Fruit fly (Drosophila melanogaster) whole organism, embryonic: ENCODE measurements around the gene capu.
A peak's percentile ranks its signal among the peaks of the same experiment; 100 is the strongest.

ENCODE experiments used
- B-H2 ChIP-seq: fragments of 200-800 bp; sonication (Bioruptor generic); optimal IDR thresholded peaks from 2 replicates; lab custom pipeline; 2018; ENCODE audit warnings: missing biosample characterization, mild to moderate bottlenecking, missing genetic modification characterization
- BtbVII ChIP-seq: fragments of 200-800 bp; sonication (Bioruptor generic); optimal IDR thresholded peaks from 3 replicates; lab custom pipeline; 2017; ENCODE audit warnings: missing biosample characterization, mild to moderate bottlenecking, missing genetic modification characterization
- CG10366 ChIP-seq: fragments of 200-800 bp; sonication (Bioruptor generic); IDR thresholded peaks from 2 replicates; pipeline ENCODE4 v1.3.6; 2022; ENCODE audit warnings: missing biosample characterization, missing genetic modification characterization
- CG10654 ChIP-seq: fragments of 200-800 bp; sonication (Bioruptor generic); optimal IDR thresholded peaks from 2 replicates; lab custom pipeline; 2016; ENCODE audit warnings: missing biosample characterization, missing genetic modification characterization
- CG11247 ChIP-seq: fragments of 200-800 bp; sonication (Bioruptor generic); IDR thresholded peaks from 2 replicates; pipeline ENCODE4 v1.3.6; 2022; ENCODE audit warnings: missing biosample characterization, missing genetic modification characterization
- CG1233 ChIP-seq: fragments of 200-800 bp; sonication (Bioruptor generic); optimal IDR thresholded peaks from 4 replicates; lab custom pipeline; 2018; ENCODE audit warnings: missing biosample characterization, mild to moderate bottlenecking, missing genetic modification characterization
- CG12769 ChIP-seq: fragments of 200-800 bp; sonication (Bioruptor generic); optimal IDR thresholded peaks from 2 replicates; lab custom pipeline; 2019; ENCODE audit warnings: missing biosample characterization, mild to moderate bottlenecking, missing genetic modification characterization, moderate library complexity
- CG12942 ChIP-seq: fragments of 200-800 bp; sonication (Bioruptor generic); optimal IDR thresholded peaks from 3 replicates; lab custom pipeline; 2016; ENCODE audit warnings: missing biosample characterization, missing genetic modification characterization
- CG13424 ChIP-seq: fragments of 200-800 bp; sonication (Bioruptor generic); optimal IDR thresholded peaks from 2 replicates; lab custom pipeline; 2019; ENCODE audit warnings: missing biosample characterization, mild to moderate bottlenecking, missing genetic modification characterization, moderate library complexity
- CG32772 ChIP-seq: fragments of 200-800 bp; sonication (Bioruptor generic); IDR thresholded peaks from 2 replicates; pipeline ENCODE4 v1.3.6; 2022; ENCODE audit warnings: missing biosample characterization, missing genetic modification characterization
- CG33213 ChIP-seq: fragments of 200-800 bp; sonication (Bioruptor generic); optimal IDR thresholded peaks from 3 replicates; lab custom pipeline; 2016; ENCODE audit warnings: missing biosample characterization, missing genetic modification characterization
- CG33557 ChIP-seq: fragments of 200-800 bp; sonication (Bioruptor generic); optimal IDR thresholded peaks from 2 replicates; lab custom pipeline; 2019; ENCODE audit warnings: missing biosample characterization, mild to moderate bottlenecking, missing genetic modification characterization, moderate library complexity
- CG4360 ChIP-seq: fragments of 200-800 bp; sonication (Bioruptor generic); IDR thresholded peaks from 2 replicates; pipeline ENCODE4 v1.3.6; 2022; ENCODE audit warnings: missing biosample characterization, missing genetic modification characterization
- CG4404 ChIP-seq: fragments of 200-800 bp; sonication (Bioruptor generic); IDR thresholded peaks from 2 replicates; pipeline ENCODE4 v1.3.6; 2022; ENCODE audit warnings: missing biosample characterization, missing genetic modification characterization
- CG4707 ChIP-seq: fragments of 200-800 bp; sonication (Bioruptor generic); optimal IDR thresholded peaks from 2 replicates; lab custom pipeline; 2018; ENCODE audit warnings: missing biosample characterization, mild to moderate bottlenecking, missing genetic modification characterization, moderate library complexity
- CG5245 ChIP-seq: fragments of 200-800 bp; sonication (Bioruptor generic); optimal IDR thresholded peaks from 3 replicates; lab custom pipeline; 2016; ENCODE audit warnings: missing biosample characterization, missing genetic modification characterization
- CG6254 ChIP-seq: fragments of 200-800 bp; sonication (Bioruptor generic); optimal IDR thresholded peaks from 3 replicates; lab custom pipeline; 2017; ENCODE audit warnings: mild to moderate bottlenecking, missing biosample characterization, missing genetic modification reagents, missing genetic modification characterization
- CG6765 ChIP-seq: fragments of 200-800 bp; sonication (Bioruptor generic); optimal IDR thresholded peaks from 3 replicates; lab custom pipeline; 2017; ENCODE audit warnings: missing biosample characterization, mild to moderate bottlenecking, missing genetic modification characterization
- CG6813 ChIP-seq: fragments of 200-800 bp; sonication (Bioruptor generic); optimal IDR thresholded peaks from 2 replicates; lab custom pipeline; 2017; ENCODE audit warnings: missing biosample characterization, missing genetic modification characterization, mild to moderate bottlenecking, moderate library complexity, missing genetic modification reagents
- CG7745 ChIP-seq: fragments of 200-800 bp; sonication (Bioruptor generic); optimal IDR thresholded peaks from 2 replicates; lab custom pipeline; 2018; ENCODE audit warnings: missing biosample characterization, mild to moderate bottlenecking, missing genetic modification characterization, moderate library complexity
- CG7928 ChIP-seq: fragments of 200-800 bp; sonication (Bioruptor generic); optimal IDR thresholded peaks from 2 replicates; lab custom pipeline; 2017; ENCODE audit warnings: missing biosample characterization, mild to moderate bottlenecking, missing genetic modification characterization
- CG8359 ChIP-seq: fragments of 200-800 bp; sonication (Bioruptor generic); optimal IDR thresholded peaks from 2 replicates; lab custom pipeline; 2017; ENCODE audit warnings: missing biosample characterization, mild to moderate bottlenecking, missing genetic modification characterization, borderline replicate concordance
- CG9876 ChIP-seq: fragments of 200-800 bp; sonication (Bioruptor generic); optimal IDR thresholded peaks from 2 replicates; lab custom pipeline; 2016; ENCODE audit warnings: missing biosample characterization, missing genetic modification characterization
- CTCF ChIP-seq: fragments of 200-800 bp; sonication (Bioruptor generic); optimal IDR thresholded peaks from 2 replicates; lab custom pipeline; 2017; ENCODE audit warnings: missing biosample characterization, mild to moderate bottlenecking, missing genetic modification characterization, moderate library complexity
- CrebB ChIP-seq: fragments of 200-800 bp; sonication (Bioruptor generic); optimal IDR thresholded peaks from 3 replicates; lab custom pipeline; 2018; ENCODE audit warnings: missing biosample characterization, mild to moderate bottlenecking, missing genetic modification characterization
- D19B ChIP-seq: fragments of 200-800 bp; sonication (Bioruptor generic); optimal IDR thresholded peaks from 2 replicates; lab custom pipeline; 2017; ENCODE audit warnings: missing biosample characterization, mild to moderate bottlenecking, missing genetic modification characterization
- E2f2 ChIP-seq: fragments of 200-800 bp; sonication (Bioruptor generic); IDR thresholded peaks from 2 replicates; pipeline ENCODE4 v1.3.6; 2022; ENCODE audit warnings: missing biosample characterization, missing genetic modification characterization
- Hand ChIP-seq: fragments of 200-800 bp; sonication (Bioruptor generic); optimal IDR thresholded peaks from 2 replicates; lab custom pipeline; 2017; ENCODE audit warnings: mild to moderate bottlenecking, missing biosample characterization, missing genetic modification reagents, missing genetic modification characterization
- HmgD ChIP-seq: fragments of 200-800 bp; sonication (Bioruptor generic); optimal IDR thresholded peaks from 3 replicates; lab custom pipeline; 2016; ENCODE audit warnings: missing biosample characterization, missing genetic modification characterization
- Hsf ChIP-seq: fragments of 200-800 bp; sonication (Bioruptor generic); optimal IDR thresholded peaks from 3 replicates; lab custom pipeline; 2016; ENCODE audit warnings: missing biosample characterization, missing genetic modification characterization
- Mes4 ChIP-seq: fragments of 200-800 bp; sonication (Bioruptor generic); optimal IDR thresholded peaks from 2 replicates; lab custom pipeline; 2016; ENCODE audit warnings: missing biosample characterization, missing genetic modification characterization
- Myb ChIP-seq: fragments of 200-800 bp; sonication (Bioruptor generic); optimal IDR thresholded peaks from 2 replicates; lab custom pipeline; 2016; ENCODE audit warnings: missing biosample characterization, missing genetic modification characterization
- Neu2 ChIP-seq: fragments of 200-800 bp; sonication (Bioruptor generic); optimal IDR thresholded peaks from 3 replicates; lab custom pipeline; 2016; ENCODE audit warnings: missing biosample characterization, missing genetic modification characterization, borderline replicate concordance
- NfI ChIP-seq: fragments of 200-800 bp; sonication (Bioruptor generic); optimal IDR thresholded peaks from 3 replicates; lab custom pipeline; 2018; ENCODE audit warnings: missing biosample characterization, mild to moderate bottlenecking, missing genetic modification characterization, moderate library complexity
- Ptx1 ChIP-seq: fragments of 200-800 bp; sonication (Bioruptor generic); IDR thresholded peaks from 2 replicates; pipeline ENCODE4 v1.3.6; 2022; ENCODE audit warnings: missing biosample characterization, missing genetic modification characterization
- Xbp1 ChIP-seq: fragments of 200-800 bp; sonication (Bioruptor generic); optimal IDR thresholded peaks from 3 replicates; lab custom pipeline; 2016; ENCODE audit warnings: missing biosample characterization, mild to moderate bottlenecking, missing genetic modification characterization
- aop ChIP-seq: fragments of 200-800 bp; sonication (Bioruptor generic); IDR thresholded peaks from 2 replicates; pipeline ENCODE4 v1.3.6; 2022; ENCODE audit warnings: missing biosample characterization, missing genetic modification characterization
- bcd ChIP-seq: fragments of 200-800 bp; sonication (Bioruptor generic); optimal IDR thresholded peaks from 2 replicates; lab custom pipeline; 2017; ENCODE audit warnings: missing biosample characterization, mild to moderate bottlenecking, missing genetic modification characterization
- cato ChIP-seq: fragments of 200-800 bp; sonication (Bioruptor generic); optimal IDR thresholded peaks from 2 replicates; lab custom pipeline; 2016; ENCODE audit warnings: missing biosample characterization, missing genetic modification characterization, borderline replicate concordance
- crp ChIP-seq, 2 experiments: fragments of 200-800 bp; sonication (Bioruptor generic); optimal IDR thresholded peaks; 2 replicates in 1 of 2; 3 replicates in 1 of 2; lab custom pipeline; 2017; ENCODE audit warnings: missing biosample characterization in 2 of 2, missing genetic modification characterization in 2 of 2, mild to moderate bottlenecking in 1 of 2, moderate library complexity in 1 of 2
- dati ChIP-seq: fragments of 200-800 bp; sonication (Bioruptor generic); IDR thresholded peaks from 2 replicates; pipeline ENCODE4 v1.3.6; 2022; ENCODE audit warnings: missing biosample characterization, missing genetic modification characterization
- ems ChIP-seq: fragments of 200-800 bp; sonication (Bioruptor generic); optimal IDR thresholded peaks from 3 replicates; lab custom pipeline; 2016; ENCODE audit warnings: missing biosample characterization, missing genetic modification characterization
- ewg ChIP-seq: fragments of 200-800 bp; sonication (Bioruptor generic); optimal IDR thresholded peaks from 3 replicates; lab custom pipeline; 2017; ENCODE audit warnings: mild to moderate bottlenecking, missing biosample characterization, missing genetic modification reagents, missing genetic modification characterization
- gem ChIP-seq: fragments of 200-800 bp; sonication (Bioruptor generic); optimal IDR thresholded peaks from 2 replicates; lab custom pipeline; 2019; ENCODE audit warnings: missing biosample characterization, mild to moderate bottlenecking, missing genetic modification characterization, moderate library complexity
- klu ChIP-seq: fragments of 200-800 bp; sonication (Bioruptor generic); IDR thresholded peaks from 2 replicates; pipeline ENCODE4 v1.3.6; 2022; ENCODE audit warnings: missing biosample characterization, missing genetic modification characterization
- nerfin-2 ChIP-seq: fragments of 200-800 bp; sonication (Bioruptor generic); IDR thresholded peaks from 2 replicates; pipeline ENCODE4 v1.3.6; 2022; ENCODE audit warnings: missing biosample characterization, missing genetic modification characterization; ENCODE audit not compliant: partially characterized antibody
- otp ChIP-seq: fragments of 200-800 bp; sonication (Bioruptor generic); IDR thresholded peaks from 3 replicates; pipeline ENCODE4, ENCODE4 v1.3.6; 2022; ENCODE audit warnings: missing biosample characterization, missing genetic modification characterization
- stc ChIP-seq: fragments of 200-800 bp; sonication (Bioruptor generic); IDR thresholded peaks from 2 replicates; pipeline ENCODE4 v1.3.6; 2022; ENCODE audit warnings: missing biosample characterization, missing genetic modification characterization
- trem ChIP-seq: fragments of 200-800 bp; optimal IDR thresholded peaks from 3 replicates; lab custom pipeline; 2019; ENCODE audit warnings: missing biosample characterization, mild to moderate bottlenecking, missing genetic modification characterization, moderate library complexity
- ttk ChIP-seq: fragments of 200-800 bp; sonication (Bioruptor generic); IDR thresholded peaks from 2 replicates; pipeline ENCODE4 v2.1.2; 2022; ENCODE audit warnings: missing biosample characterization, missing genetic modification characterization
- wor ChIP-seq: fragments of 200-800 bp; sonication (Bioruptor generic); IDR thresholded peaks from 2 replicates; pipeline ENCODE4 v1.3.6; 2022; ENCODE audit warnings: missing biosample characterization, missing genetic modification characterization
- z ChIP-seq: fragments of 200-800 bp; sonication (Bioruptor generic); IDR thresholded peaks from 3 replicates; pipeline ENCODE4 v1.3.6; 2022; ENCODE audit warnings: missing biosample characterization, missing genetic modification characterization

The capu gene

dm6 chr2L:3840975-3841374 is 61.7 kb downstream of the capu start (continued):
- TF ChIP-seq D19B (no peak), bcd (GFP tag; lab: Kevin White, UChicago) (no peak), CG4404 (no peak), CrebB (tag; lab: Kevin White, UChicago) (no peak), CG13424 (tag; lab: Kevin White, UChicago) (peak; percentile 38), CG4360 (GFP tag; lab: Robert Waterston, UW) (0 out of 2 replicates have a peak, but pooled peaks have one; percentile 26), CG9876 (GFP tag; lab: Kevin White, UChicago) (no peak), CG4707 (no peak), CG12942 (GFP tag; lab: Kevin White, UChicago) (no peak), nerfin-2 (GFP tag; lab: Robert Waterston, UW) (no peak), E2f2 (no peak), CG10654 (GFP tag; lab: Kevin White, UChicago) (no peak), CG5245 (no peak), CG7928 (GFP tag; lab: Kevin White, UChicago) (no peak), Hsf (GFP tag; lab: Kevin White, UChicago) (peak; percentile 32), CTCF (no peak), ttk (GFP tag; lab: Robert Waterston, UW) (0 out of 2 replicates have a peak, but pooled peaks have one; percentile 17), gem (peak; percentile 64), wor (0 out of 2 replicates have a peak, but pooled peaks have one; percentile 30), ewg (no peak), CG6254 (GFP tag; lab: Kevin White, UChicago) (peak; percentile 49), CG6765 (GFP tag; lab: Kevin White, UChicago) (no peak), Xbp1 (GFP tag; lab: Kevin White, UChicago) (peak; percentile 20), otp (GFP tag; lab: Robert Waterston, UW) (peak; percentile 54; the same call in 1 of the 3 replicates), CG10366 (GFP tag; lab: Robert Waterston, UW) (peak; percentile 57), CG6813 (GFP tag; lab: Kevin White, UChicago) (peak; percentile 20), CG33213 (GFP tag; lab: Kevin White, UChicago) (peak; percentile 7), CG32772 (0 out of 2 replicates have a peak, but pooled peaks have one; percentile 19), trem (tag; lab: Kevin White, UChicago) (peak; percentile 11), CG1233 (GFP tag; lab: Kevin White, UChicago) (no peak), Mes4 (no peak), CG12769 (no peak), CG33557 (GFP tag; lab: Kevin White, UChicago) (peak; percentile 38), Neu2 (GFP tag; lab: Kevin White, UChicago) (no peak), NfI (no peak), ems (GFP tag; lab: Kevin White, UChicago) (no peak), Hand (no peak), klu (no peak), CG7745 (no peak), BtbVII (no peak), dati (no peak), z (GFP tag; lab: Robert Waterston, UW) (no peak), B-H2 (GFP tag; lab: Kevin White, UChicago) (no peak), crp (GFP tag; optimal IDR thresholded peaks at IDR 0.05; lab: Kevin White, UChicago) (no peak), Myb (no peak), stc (no peak), CG11247 (GFP tag; lab: Robert Waterston, UW) (no peak), aop (GFP tag; lab: Robert Waterston, UW) (no peak), HmgD (GFP tag; lab: Kevin White, UChicago) (no peak), Ptx1 (GFP tag; lab: Robert Waterston, UW) (peak; percentile 19; the same call in 1 of the 2 replicates), cato (GFP tag; lab: Kevin White, UChicago) (peak; percentile 17), CG8359 (GFP tag; lab: Kevin White, UChicago) (peak; percentile 5)
